Worm (Caenorhabditis elegans): Measurements from ENCODE around the gene act-3.

DNA sequence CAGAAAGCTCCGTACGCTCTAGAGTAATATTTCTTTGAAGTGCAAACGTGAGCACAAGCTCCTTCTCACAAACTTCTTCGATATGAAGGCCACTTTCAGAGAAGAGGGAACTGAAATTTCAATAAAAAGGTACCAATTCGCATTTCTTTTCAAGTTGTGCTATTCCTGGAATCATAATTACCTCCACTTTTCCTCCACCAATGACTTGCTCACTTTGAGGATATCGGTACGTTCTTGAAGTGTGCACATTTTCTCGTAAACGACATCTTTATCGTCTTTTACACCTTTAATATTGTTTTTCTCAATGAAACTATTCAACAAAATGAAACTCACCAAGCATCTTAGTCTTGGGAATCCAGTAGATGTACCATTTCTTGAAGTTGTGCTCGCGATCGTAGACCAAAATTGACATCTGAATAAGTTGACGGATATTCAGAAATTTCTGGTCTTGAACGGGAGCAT is 45.0 kb upstream of the act-3 start, which contains the start of gene scb-1:
- TF ChIP-seq ets-7 (tag; optimal IDR thresholded peaks at IDR 0.05) (no peak), ama-1 (optimal IDR thresholded peaks at IDR 0.05) (no peak)

Measured in whole organism, early embryonic.